Fruit fly (Drosophila melanogaster) whole organism, embryonic: ENCODE data around the gene CG18269.

Source experiments
- Atf6 ChIP-seq: fragments of 200-800 bp; sonication (Bioruptor generic); IDR thresholded peaks from 2 replicates; pipeline ENCODE4 v1.3.6; 2022; ENCODE audit warnings: missing biosample characterization, missing genetic modification characterization
- Blimp-1 ChIP-seq: fragments of 200-800 bp; sonication (Bioruptor generic); optimal IDR thresholded peaks from 3 replicates; lab custom pipeline; 2018; ENCODE audit warnings: missing biosample characterization, missing genetic modification characterization, mild to moderate bottlenecking, moderate library complexity, missing genetic modification reagents
- CG10274 ChIP-seq: fragments of 200-800 bp; sonication (Bioruptor generic); optimal IDR thresholded peaks from 3 replicates; lab custom pipeline; 2017; ENCODE audit warnings: missing biosample characterization, mild to moderate bottlenecking, missing genetic modification characterization
- CG10462 ChIP-seq: fragments of 200-800 bp; sonication (Bioruptor generic); optimal IDR thresholded peaks from 2 replicates; lab custom pipeline; 2016; ENCODE audit warnings: missing biosample characterization, missing genetic modification characterization
- CG12071 ChIP-seq: fragments of 200-800 bp; sonication (Bioruptor generic); optimal IDR thresholded peaks from 3 replicates; lab custom pipeline; 2018; ENCODE audit warnings: missing biosample characterization, mild to moderate bottlenecking, missing genetic modification characterization
- CG15011 ChIP-seq: fragments of 200-800 bp; sonication (Bioruptor generic); optimal IDR thresholded peaks from 3 replicates; lab custom pipeline; 2018; ENCODE audit warnings: missing biosample characterization, mild to moderate bottlenecking, missing genetic modification characterization
- CG15514 ChIP-seq: fragments of 200-800 bp; sonication (Bioruptor generic); optimal IDR thresholded peaks from 3 replicates; lab custom pipeline; 2017; ENCODE audit warnings: missing biosample characterization, missing genetic modification characterization, mild to moderate bottlenecking, moderate library complexity, missing genetic modification reagents
- CG1647 ChIP-seq: fragments of 200-800 bp; sonication (Bioruptor generic); optimal IDR thresholded peaks from 3 replicates; lab custom pipeline; 2016; ENCODE audit warnings: missing biosample characterization, missing genetic modification characterization
- CG18619 ChIP-seq: fragments of 200-800 bp; sonication (Bioruptor generic); optimal IDR thresholded peaks from 3 replicates; lab custom pipeline; 2017; ENCODE audit warnings: missing biosample characterization, mild to moderate bottlenecking, missing genetic modification characterization
- CG2889 ChIP-seq: fragments of 200-800 bp; sonication (Bioruptor generic); IDR thresholded peaks from 3 replicates; pipeline ENCODE4 v1.3.6; 2022; ENCODE audit warnings: missing biosample characterization, missing genetic modification characterization
- CG32532 ChIP-seq: fragments of 200-800 bp; sonication (Bioruptor generic); IDR thresholded peaks from 2 replicates; pipeline ENCODE4 v1.3.6; 2022; ENCODE audit warnings: missing biosample characterization, missing genetic modification characterization
- CG4707 ChIP-seq: fragments of 200-800 bp; sonication (Bioruptor generic); optimal IDR thresholded peaks from 2 replicates; lab custom pipeline; 2018; ENCODE audit warnings: missing biosample characterization, mild to moderate bottlenecking, missing genetic modification characterization, moderate library complexity
- CG7271 ChIP-seq: fragments of 200-800 bp; sonication (Bioruptor generic); optimal IDR thresholded peaks from 2 replicates; lab custom pipeline; 2018; ENCODE audit warnings: missing biosample characterization, mild to moderate bottlenecking, missing genetic modification characterization, moderate library complexity
- CG7963 ChIP-seq: fragments of 200-800 bp; sonication (Bioruptor generic); IDR thresholded peaks from 3 replicates; pipeline ENCODE4 v1.3.6; 2022; ENCODE audit warnings: missing biosample characterization, missing genetic modification characterization; ENCODE audit not compliant: partially characterized antibody
- Deaf1 ChIP-seq: fragments of 200-800 bp; optimal IDR thresholded peaks from 3 replicates; lab custom pipeline; 2019; ENCODE audit warnings: missing biosample characterization, mild to moderate bottlenecking, missing genetic modification characterization, moderate library complexity
- Dek ChIP-seq: fragments of 200-800 bp; sonication (Bioruptor generic); optimal IDR thresholded peaks from 3 replicates; lab custom pipeline; 2019; ENCODE audit warnings: missing biosample characterization, mild to moderate bottlenecking, missing genetic modification characterization, moderate library complexity
- ERR ChIP-seq: fragments of 200-800 bp; sonication (Bioruptor generic); optimal IDR thresholded peaks from 2 replicates; lab custom pipeline; 2016; ENCODE audit warnings: missing biosample characterization, missing genetic modification characterization
- Eip74EF ChIP-seq, 2 experiments: fragments of 200-800 bp in 1 of 2; fragments of >200 bp in 1 of 2; sonication (Bioruptor generic) in 1 of 2; optimal IDR thresholded peaks; 2 replicates each; lab custom pipeline; 2017 to 2019; ENCODE audit warnings: missing biosample characterization in 2 of 2, missing genetic modification characterization in 2 of 2, mild to moderate bottlenecking in 1 of 2, moderate library complexity in 1 of 2
- Ets65A ChIP-seq: fragments of 200-800 bp; sonication (Bioruptor generic); peaks from one replicate; lab custom pipeline; 2016; ENCODE audit warnings: missing biosample characterization, missing genetic modification characterization
- H2.0 ChIP-seq: fragments of 200-800 bp; sonication (Bioruptor generic); IDR thresholded peaks from 2 replicates; pipeline ENCODE4 v1.3.6; 2022; ENCODE audit warnings: missing biosample characterization, missing genetic modification characterization
- HLH4C ChIP-seq: fragments of 200-800 bp; sonication (Bioruptor generic); IDR thresholded peaks from 3 replicates; pipeline ENCODE4 v1.3.6; 2022; ENCODE audit warnings: missing biosample characterization, missing genetic modification characterization; ENCODE audit not compliant: partially characterized antibody
- Hr3 ChIP-seq: fragments of 200-800 bp; sonication (Bioruptor generic); optimal IDR thresholded peaks from 3 replicates; lab custom pipeline; 2016; ENCODE audit warnings: missing biosample characterization, missing genetic modification characterization
- Hr51 ChIP-seq, 2 experiments: fragments of 200-800 bp; sonication (Bioruptor generic); optimal IDR thresholded peaks; 2 replicates in 1 of 2; 3 replicates in 1 of 2; lab custom pipeline; 2016 to 2018; ENCODE audit warnings: missing biosample characterization in 2 of 2, missing genetic modification characterization in 2 of 2, mild to moderate bottlenecking in 1 of 2, moderate library complexity in 1 of 2
- Mes4 ChIP-seq: fragments of 200-800 bp; sonication (Bioruptor generic); optimal IDR thresholded peaks from 2 replicates; lab custom pipeline; 2016; ENCODE audit warnings: missing biosample characterization, missing genetic modification characterization
- Oaz ChIP-seq: fragments of 200-800 bp; sonication (Bioruptor generic); IDR thresholded peaks from 2 replicates; pipeline ENCODE4 v1.3.6; 2022; ENCODE audit warnings: missing biosample characterization, missing genetic modification characterization
- Opbp ChIP-seq: fragments of 200-800 bp; sonication (Bioruptor generic); IDR thresholded peaks from 3 replicates; pipeline ENCODE4 v1.3.6; 2022; ENCODE audit warnings: missing biosample characterization, missing genetic modification characterization; ENCODE audit not compliant: partially characterized antibody
- Sin3A ChIP-seq: fragments of >200 bp; optimal IDR thresholded peaks from 2 replicates; lab custom pipeline; 2018
- Six4 ChIP-seq: fragments of 200-800 bp; sonication (Bioruptor generic); optimal IDR thresholded peaks from 2 replicates; lab custom pipeline; 2016; ENCODE audit warnings: missing biosample characterization, missing genetic modification characterization
- Tbp ChIP-seq: fragments of >200 bp; optimal IDR thresholded peaks from 2 replicates; lab custom pipeline; 2018; ENCODE audit warnings: missing biosample characterization, missing genetic modification characterization
- Trl ChIP-seq, 3 experiments: fragments of >200 bp in 2 of 3; fragments of 200-800 bp in 1 of 3; sonication (Bioruptor generic) in 1 of 3; optimal IDR thresholded peaks; 2 replicates in 1 of 3; 3 replicates in 2 of 3; lab custom pipeline; 2016 to 2017; ENCODE audit warnings: missing biosample characterization in 1 of 3, missing genetic modification characterization in 1 of 3
- ap ChIP-seq: fragments of 200-800 bp; sonication (Bioruptor generic); IDR thresholded peaks from 2 replicates; pipeline ENCODE4 v1.3.6; 2022; ENCODE audit warnings: missing biosample characterization, missing genetic modification characterization
- ato ChIP-seq: fragments of 200-800 bp; sonication (Bioruptor generic); IDR thresholded peaks from 2 replicates; pipeline ENCODE4 v1.3.6; 2022; ENCODE audit warnings: missing biosample characterization, missing genetic modification characterization; ENCODE audit not compliant: partially characterized antibody
- ci ChIP-seq: fragments of 200-800 bp; sonication (Bioruptor generic); IDR thresholded peaks from 3 replicates; pipeline ENCODE4 v1.3.6; 2022; ENCODE audit warnings: missing biosample characterization, missing genetic modification characterization
- dm ChIP-seq: fragments of 200-800 bp; sonication (Bioruptor generic); optimal IDR thresholded peaks from 3 replicates; lab custom pipeline; 2016; ENCODE audit warnings: missing biosample characterization, missing genetic modification characterization
- eyg ChIP-seq: fragments of 200-800 bp; sonication (Bioruptor generic); optimal IDR thresholded peaks from 3 replicates; lab custom pipeline; 2016; ENCODE audit warnings: missing biosample characterization, missing genetic modification characterization
- fd3F ChIP-seq: fragments of 200-800 bp; sonication (Bioruptor generic); optimal IDR thresholded peaks from 2 replicates; lab custom pipeline; 2018; ENCODE audit warnings: missing biosample characterization, mild to moderate bottlenecking, missing genetic modification characterization, moderate library complexity
- gce ChIP-seq: fragments of 200-800 bp; sonication (Bioruptor generic); IDR thresholded peaks from 3 replicates; pipeline ENCODE4 v1.3.6; 2022; ENCODE audit warnings: missing biosample characterization, missing genetic modification characterization
- gcm ChIP-seq: fragments of 200-800 bp; sonication (Bioruptor generic); optimal IDR thresholded peaks from 2 replicates; lab custom pipeline; 2019; ENCODE audit warnings: missing biosample characterization, mild to moderate bottlenecking, missing genetic modification characterization, moderate library complexity
- grn ChIP-seq: fragments of 200-800 bp; sonication (Bioruptor generic); optimal IDR thresholded peaks from 3 replicates; lab custom pipeline; 2017; ENCODE audit warnings: missing biosample characterization, missing genetic modification characterization
- hb ChIP-seq: fragments of 200-800 bp; sonication (Bioruptor generic); IDR thresholded peaks from 3 replicates; pipeline ENCODE4 v1.3.6; 2022; ENCODE audit warnings: missing biosample characterization, missing genetic modification characterization; ENCODE audit not compliant: partially characterized antibody
- kah ChIP-seq: fragments of 200-800 bp; sonication (Bioruptor generic); optimal IDR thresholded peaks from 2 replicates; lab custom pipeline; 2018; ENCODE audit warnings: missing biosample characterization, mild to moderate bottlenecking, missing genetic modification characterization
- klu ChIP-seq: fragments of 200-800 bp; sonication (Bioruptor generic); IDR thresholded peaks from 2 replicates; pipeline ENCODE4 v1.3.6; 2022; ENCODE audit warnings: missing biosample characterization, missing genetic modification characterization
- lbe ChIP-seq: fragments of 200-800 bp; sonication (Bioruptor generic); optimal IDR thresholded peaks from 2 replicates; lab custom pipeline; 2016; ENCODE audit warnings: missing biosample characterization, mild to moderate bottlenecking, missing genetic modification characterization
- lmd ChIP-seq: fragments of 200-800 bp; sonication (Bioruptor generic); IDR thresholded peaks from 2 replicates; pipeline ENCODE4 v1.3.6; 2022; ENCODE audit warnings: missing biosample characterization, missing genetic modification characterization
- peb ChIP-seq: fragments of 200-800 bp; sonication (Bioruptor generic); IDR thresholded peaks from 2 replicates; pipeline ENCODE4 v1.3.6; 2022; ENCODE audit warnings: missing biosample characterization, missing genetic modification characterization
- pho ChIP-seq: fragments of 200-800 bp; sonication (Bioruptor generic); optimal IDR thresholded peaks from 2 replicates; lab custom pipeline; 2016; ENCODE audit warnings: missing biosample characterization, missing genetic modification characterization
- repo ChIP-seq: fragments of 200-800 bp; sonication (Bioruptor generic); optimal IDR thresholded peaks from 2 replicates; lab custom pipeline; 2016; ENCODE audit warnings: missing biosample characterization, missing genetic modification characterization
- so ChIP-seq: fragments of 200-800 bp; sonication (Bioruptor generic); IDR thresholded peaks from 3 replicates; pipeline ENCODE4 v1.3.6; 2022; ENCODE audit warnings: missing biosample characterization, missing genetic modification characterization
- stwl ChIP-seq: fragments of 200-800 bp; sonication (Bioruptor generic); optimal IDR thresholded peaks from 3 replicates; lab custom pipeline; 2018; ENCODE audit warnings: missing biosample characterization, mild to moderate bottlenecking, missing genetic modification characterization, moderate library complexity
- tin ChIP-seq: fragments of 200-800 bp; sonication (Bioruptor generic); optimal IDR thresholded peaks from 3 replicates; lab custom pipeline; 2016; ENCODE audit warnings: missing biosample characterization, missing genetic modification characterization
- wor ChIP-seq: fragments of 200-800 bp; sonication (Bioruptor generic); IDR thresholded peaks from 2 replicates; pipeline ENCODE4 v1.3.6; 2022; ENCODE audit warnings: missing biosample characterization, missing genetic modification characterization

The CG18269 gene

dm6 chr2L:5532061-5532460 lies 19.6 kb upstream of the CG18269 start, which contains the start of gene Coq6 (continued):
- no peak for TF ChIP-seq Hr51 (GFP tag; optimal IDR thresholded peaks at IDR 0.05; lab: Kevin White, UChicago)
- no peak for TF ChIP-seq CG18619 (GFP tag; lab: Kevin White, UChicago)
- no peak for TF ChIP-seq gcm (GFP tag; lab: Kevin White, UChicago)
- no peak for TF ChIP-seq klu (GFP tag; lab: Robert Waterston, UW)
- TF ChIP-seq CG12071 (GFP tag; lab: Kevin White, UChicago) = no peak
- TF ChIP-seq lmd (GFP tag; lab: Robert Waterston, UW) = no peak
- no peak for TF ChIP-seq H2.0 (GFP tag; lab: Robert Waterston, UW)
- TF ChIP-seq peb (GFP tag; lab: Robert Waterston, UW) = no peak
- no peak for TF ChIP-seq CG4707 (GFP tag; lab: Kevin White, UChicago)
- TF ChIP-seq stwl (tag; lab: Kevin White, UChicago) = peak; percentile 83
- TF ChIP-seq tin (GFP tag; lab: Kevin White, UChicago) = no peak
- TF ChIP-seq CG10274 = no peak
- TF ChIP-seq ato (GFP tag; lab: Robert Waterston, UW) = 0 out of 2 replicates have a peak, but pooled peaks have one; percentile 32
- TF ChIP-seq ap (GFP tag; lab: Robert Waterston, UW) = no peak
- TF ChIP-seq Six4 (GFP tag; lab: Kevin White, UChicago) = no peak
- TF ChIP-seq Eip74EF (GFP tag; optimal IDR thresholded peaks at IDR 0.05; lab: Kevin White, UChicago) = no peak
- no peak for TF ChIP-seq eyg (GFP tag; lab: Kevin White, UChicago)
- no peak for TF ChIP-seq ERR (GFP tag; lab: Kevin White, UChicago)
- no peak for TF ChIP-seq Dek (tag; lab: Kevin White, UChicago)
- TF ChIP-seq Ets65A (GFP tag; lab: Kevin White, UChicago) = no peak
- TF ChIP-seq Tbp = no peak
- peak; percentile 25 for TF ChIP-seq CG15514 (GFP tag; lab: Kevin White, UChicago)
- TF ChIP-seq Blimp-1 (GFP tag; lab: Kevin White, UChicago) = no peak
- TF ChIP-seq lbe (GFP tag; lab: Kevin White, UChicago) = no peak
- no peak for TF ChIP-seq CG7271 (tag; lab: Kevin White, UChicago)
- TF ChIP-seq CG7963 (GFP tag; lab: Robert Waterston, UW) = peak; percentile 49; the same call in 1 of the 3 replicates
- TF ChIP-seq Hr3 (GFP tag; lab: Kevin White, UChicago) = no peak
- TF ChIP-seq Opbp (GFP tag; lab: Robert Waterston, UW) = peak; percentile 53; the same call in 2 of the 3 replicates
- no peak for TF ChIP-seq pho (GFP tag; lab: Kevin White, UChicago)
- TF ChIP-seq Trl (optimal IDR thresholded peaks at IDR 0.05; lab: Kevin White, UChicago) = no peak
- no peak for TF ChIP-seq Trl (GFP tag; optimal IDR thresholded peaks at IDR 0.05; lab: Kevin White, UChicago)
- TF ChIP-seq CG2889 (GFP tag; lab: Robert Waterston, UW) = no peak
- no peak for TF ChIP-seq hb (GFP tag; lab: Robert Waterston, UW)
- peak; percentile 65; the same call in 2 of the 3 replicates for TF ChIP-seq HLH4C (GFP tag; lab: Robert Waterston, UW)
- TF ChIP-seq CG10462 (GFP tag; lab: Kevin White, UChicago) = no peak
- TF ChIP-seq wor (GFP tag; lab: Robert Waterston, UW) = no peak
- no peak for TF ChIP-seq dm (GFP tag; lab: Kevin White, UChicago)
- no peak for TF ChIP-seq CG15011
- TF ChIP-seq CG32532 (GFP tag; lab: Robert Waterston, UW) = peak; percentile 42; the same call in 1 of the 2 replicates
- no peak for TF ChIP-seq ci (GFP tag; lab: Robert Waterston, UW)
- no peak for TF ChIP-seq kah
- TF ChIP-seq fd3F = no peak
- TF ChIP-seq Deaf1 (tag; lab: Kevin White, UChicago) = no peak
- TF ChIP-seq CG1647 (GFP tag; lab: Kevin White, UChicago) = no peak
- no peak for TF ChIP-seq gce (GFP tag; lab: Robert Waterston, UW)
- TF ChIP-seq Oaz (GFP tag; lab: Robert Waterston, UW) = no peak
- no peak for TF ChIP-seq Mes4 (GFP tag; lab: Kevin White, UChicago)
- no peak for TF ChIP-seq so (GFP tag; lab: Robert Waterston, UW)
- no peak for TF ChIP-seq Sin3A (lab: Kevin White, UChicago)
- no peak for TF ChIP-seq Atf6
- TF ChIP-seq grn = no peak
- TF ChIP-seq repo (GFP tag; lab: Kevin White, UChicago) = no peak
